Worm (Caenorhabditis elegans) whole organism, L1 larva: Measurements from ENCODE around the gene glr-6.

Source experiments
- C16A3.4 ChIP-seq: fragments of 150-350 bp; optimal IDR thresholded peaks from 2 replicates; lab custom pipeline; 2014; ENCODE audit warnings: missing biosample characterization, missing genetic modification characterization
- Y116A8C.19 ChIP-seq: sonication (generic microtip); optimal IDR thresholded peaks from 2 replicates; lab custom pipeline; 2016; ENCODE audit warnings: missing compliant biosample characterization, missing genetic modification characterization, borderline replicate concordance
- aha-1 ChIP-seq: fragments of 150-350 bp; optimal IDR thresholded peaks from 2 replicates; lab custom pipeline; 2014; ENCODE audit warnings: missing biosample characterization, missing genetic modification characterization
- ceh-63 ChIP-seq: fragments of 200-800 bp; sonication (Bioruptor generic); optimal IDR thresholded peaks from 2 replicates; lab custom pipeline; 2018; ENCODE audit warnings: mild to moderate bottlenecking, missing genetic modification characterization, missing compliant biosample characterization
- ceh-82 ChIP-seq, 3 experiments: fragments of 150-350 bp in 1 of 3; sonication (generic microtip) in 2 of 3; optimal IDR thresholded peaks; 2 replicates each; lab custom pipeline; 2014 to 2017; ENCODE audit warnings: missing biosample characterization in 3 of 3, missing genetic modification characterization in 3 of 3
- efl-1 ChIP-seq, 4 experiments: fragments of 150-350 bp; optimal IDR thresholded peaks in 3 of 4; peaks in 1 of 4; 1 replicate in 1 of 4; 2 replicates in 3 of 4; lab custom pipeline; 2014; ENCODE audit warnings: missing biosample characterization in 2 of 4, missing genetic modification characterization in 2 of 4, missing genetic modification reagents in 2 of 4
- efl-3 ChIP-seq: fragments of 200-800 bp; sonication (Bioruptor generic); optimal IDR thresholded peaks from 2 replicates; lab custom pipeline; 2018; ENCODE audit warnings: mild to moderate bottlenecking, missing genetic modification characterization, missing compliant biosample characterization
- egl-27 ChIP-seq, 2 experiments: fragments of 150-350 bp in 1 of 2; sonication (generic microtip); optimal IDR thresholded peaks; 3 replicates each; lab custom pipeline; 2017 to 2018; ENCODE audit warnings: missing biosample characterization in 2 of 2, missing genetic modification characterization in 2 of 2, missing genetic modification reagents in 2 of 2
- ets-5 ChIP-seq: fragments of 200-800 bp; sonication (Bioruptor generic); IDR thresholded peaks from 2 replicates; pipeline ENCODE4 v1.3.6; 2022; ENCODE audit warnings: missing genetic modification characterization, missing compliant biosample characterization
- fkh-10 ChIP-seq: sonication (generic microtip); optimal IDR thresholded peaks from 2 replicates; lab custom pipeline; 2017; ENCODE audit warnings: missing biosample characterization, missing genetic modification reagents, missing genetic modification characterization
- fkh-8 ChIP-seq: sonication (generic microtip); optimal IDR thresholded peaks from 2 replicates; lab custom pipeline; 2016; ENCODE audit warnings: mild to moderate bottlenecking, missing genetic modification characterization, missing compliant biosample characterization
- grh-1 ChIP-seq: fragments of 200-800 bp; sonication (Bioruptor generic); IDR thresholded peaks from 2 replicates; pipeline ENCODE4 v1.3.6; 2022; ENCODE audit warnings: missing genetic modification reagents, missing genetic modification characterization, missing compliant biosample characterization
- jun-1 ChIP-seq: fragments of 150-350 bp; optimal IDR thresholded peaks from 2 replicates; lab custom pipeline; 2014; ENCODE audit warnings: missing biosample characterization, missing genetic modification reagents, missing genetic modification characterization
- lin-13 ChIP-seq: fragments of 150-350 bp; optimal IDR thresholded peaks from 2 replicates; lab custom pipeline; 2014; ENCODE audit warnings: missing biosample characterization, missing genetic modification reagents, missing genetic modification characterization
- lin-14 ChIP-seq: fragments of 200-800 bp; sonication (Bioruptor generic); optimal IDR thresholded peaks from 2 replicates; lab custom pipeline; 2018; ENCODE audit warnings: mild to moderate bottlenecking, missing genetic modification characterization, moderate library complexity, missing compliant biosample characterization
- lin-39 ChIP-seq: fragments of 150-350 bp; optimal IDR thresholded peaks from 2 replicates; lab custom pipeline; 2014; ENCODE audit warnings: missing biosample characterization, missing genetic modification reagents, missing genetic modification characterization
- mef-2 ChIP-seq: fragments of 150-350 bp; optimal IDR thresholded peaks from 2 replicates; lab custom pipeline; 2014; ENCODE audit warnings: missing biosample characterization, missing genetic modification characterization
- mep-1 ChIP-seq: fragments of 150-350 bp; optimal IDR thresholded peaks from 2 replicates; lab custom pipeline; 2014; ENCODE audit warnings: missing biosample characterization, missing genetic modification characterization
- nhr-11 ChIP-seq: fragments of 150-350 bp; optimal IDR thresholded peaks from 2 replicates; lab custom pipeline; 2014; ENCODE audit warnings: missing biosample characterization, missing genetic modification characterization
- nhr-237 ChIP-seq: fragments of 150-350 bp; optimal IDR thresholded peaks from 2 replicates; lab custom pipeline; 2014; ENCODE audit warnings: missing biosample characterization, missing genetic modification characterization
- nhr-28 ChIP-seq: fragments of 150-350 bp; optimal IDR thresholded peaks from 2 replicates; lab custom pipeline; 2014; ENCODE audit warnings: missing biosample characterization, missing genetic modification characterization
- nhr-71 ChIP-seq: sonication (generic microtip); optimal IDR thresholded peaks from 2 replicates; lab custom pipeline; 2016; ENCODE audit warnings: mild to moderate bottlenecking, missing genetic modification characterization, moderate library complexity, missing compliant biosample characterization
- nhr-85 ChIP-seq: sonication (generic microtip); peaks from one replicate; lab custom pipeline; 2016; ENCODE audit warnings: missing genetic modification characterization, inconsistent platforms, missing compliant biosample characterization
- pax-3 ChIP-seq: fragments of 200-800 bp; sonication (Bioruptor generic); optimal IDR thresholded peaks from 2 replicates; lab custom pipeline; 2018; ENCODE audit warnings: mild to moderate bottlenecking, missing genetic modification characterization, moderate library complexity, missing compliant biosample characterization
- pqm-1 ChIP-seq: sonication (generic microtip); optimal IDR thresholded peaks from 3 replicates; lab custom pipeline; 2017; ENCODE audit warnings: missing biosample characterization, missing genetic modification characterization
- skn-1 ChIP-seq: fragments of 150-350 bp; optimal IDR thresholded peaks from 2 replicates; lab custom pipeline; 2014; ENCODE audit warnings: missing biosample characterization, missing genetic modification characterization
- sox-4 ChIP-seq: sonication (generic microtip); optimal IDR thresholded peaks from 2 replicates; lab custom pipeline; 2016; ENCODE audit warnings: missing genetic modification characterization, missing compliant biosample characterization
- tbx-2 ChIP-seq: sonication (generic microtip); optimal IDR thresholded peaks from 2 replicates; lab custom pipeline; 2016; ENCODE audit warnings: missing genetic modification characterization, missing compliant biosample characterization
- unc-30 ChIP-seq: sonication (generic microtip); optimal IDR thresholded peaks from 2 replicates; lab custom pipeline; 2017; ENCODE audit warnings: missing biosample characterization, missing genetic modification characterization
- unc-62 ChIP-seq: fragments of 150-350 bp; optimal IDR thresholded peaks from 2 replicates; lab custom pipeline; 2014; ENCODE audit warnings: missing biosample characterization, missing genetic modification reagents, missing genetic modification characterization
- unc-86 ChIP-seq: sonication (generic microtip); optimal IDR thresholded peaks from 2 replicates; lab custom pipeline; 2016; ENCODE audit warnings: missing genetic modification characterization, missing compliant biosample characterization

The glr-6 gene

DNA sequence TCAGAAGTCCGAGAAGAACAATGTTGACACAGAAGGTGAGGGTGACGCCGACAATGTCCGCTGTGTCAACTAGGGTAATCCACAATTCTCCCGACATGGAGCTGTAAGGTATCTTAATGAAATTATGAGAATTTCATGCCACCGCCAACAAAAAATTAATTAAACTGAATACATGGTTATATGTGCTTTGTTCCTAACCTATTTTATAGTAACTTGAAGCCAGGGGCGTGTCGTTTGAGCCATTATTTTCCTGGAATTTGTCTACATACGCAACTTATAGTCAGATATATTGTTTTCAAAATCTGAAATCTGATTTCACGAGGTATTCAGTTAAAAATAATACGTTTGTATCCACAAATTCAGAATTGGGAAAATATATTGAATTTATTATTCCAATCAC is 25.3 kb upstream of the glr-6 start, which contains the start of gene odr-10:
Gene odr-10 (minus strand): TSS at position 101 of the 400 bp plus-strand sequence.
- TF ChIP-seq fkh-8 (tag; lab: Kevin White, UChicago) (peak; percentile 31), nhr-28 (tag; lab: Kevin White, UChicago) (no peak)

DNA sequence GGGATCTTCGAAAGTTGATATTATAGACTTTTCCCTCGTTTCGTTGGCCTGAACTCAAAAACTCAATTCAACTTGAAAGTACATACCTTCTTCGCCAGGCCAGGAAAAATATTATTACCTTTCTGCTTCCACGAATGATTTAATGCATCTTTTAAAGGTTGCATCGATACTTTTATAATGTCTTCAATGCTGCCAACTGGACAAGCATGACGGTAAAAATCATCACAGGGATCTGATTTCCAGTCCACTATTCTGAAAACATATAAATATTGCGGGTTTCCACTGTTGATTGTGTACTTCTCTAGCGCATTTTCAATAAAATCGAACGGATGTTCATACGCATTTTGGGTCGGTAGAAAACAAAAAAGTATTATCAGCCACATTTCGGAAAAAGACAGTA is 22.5 kb upstream of the glr-6 start, which contains the start of gene nep-4:
Gene nep-4 (minus strand): TSS at position 393 of the 400 bp plus-strand sequence.
- TF ChIP-seq Y116A8C.19 (tag; lab: Kevin White, UChicago) (no peak), efl-1 (optimal IDR thresholded peaks at IDR 0.05; lab: Kevin White, UChicago) (no peak), efl-1 (GFP tag; optimal IDR thresholded peaks at IDR 0.05 in 1 of 2; lab: Kevin White, UChicago) (no peak), mef-2 (tag; lab: Kevin White, UChicago) (no peak), fkh-8 (tag; lab: Kevin White, UChicago) (no peak), grh-1 (GFP tag; lab: Robert Waterston, UW) (no peak), C16A3.4 (tag; lab: Kevin White, UChicago) (no peak), lin-39 (tag; lab: Kevin White, UChicago) (no peak), jun-1 (tag; lab: Kevin White, UChicago) (no peak), aha-1 (tag; lab: Kevin White, UChicago) (no peak)

DNA sequence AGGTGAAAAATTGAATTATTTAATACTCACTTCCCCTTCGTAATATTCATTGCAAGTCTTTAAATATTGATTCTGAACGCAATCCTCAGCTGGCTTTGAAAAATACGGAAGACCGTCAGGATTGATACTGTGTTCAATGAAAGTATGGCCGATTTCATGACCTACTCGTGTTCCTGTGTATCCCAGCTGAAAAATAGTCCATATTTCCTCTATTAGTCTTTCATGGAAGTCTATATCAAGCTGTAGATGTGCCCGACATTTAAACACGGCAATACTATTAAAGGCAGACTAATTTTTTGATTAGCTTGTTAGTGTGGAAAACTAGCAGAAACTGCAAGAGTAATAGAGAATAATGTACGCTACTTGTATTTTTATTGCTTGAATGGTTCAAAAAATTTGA is 21.0 kb upstream of the glr-6 start:
- TF ChIP-seq skn-1 (tag; lab: Kevin White, UChicago) (no peak), unc-30 (no peak), egl-27 (tag; optimal IDR thresholded peaks at IDR 0.05; lab: Kevin White, UChicago) (no peak), ceh-82 (tag; optimal IDR thresholded peaks at IDR 0.05; lab: Kevin White, UChicago) (no peak), pax-3 (no peak), ceh-63 (GFP tag; lab: Kevin White, UChicago) (no peak), nhr-11 (tag; lab: Kevin White, UChicago) (no peak), sox-4 (tag; lab: Kevin White, UChicago) (no peak), unc-62 (GFP tag; lab: Kevin White, UChicago) (no peak), pqm-1 (no peak), C16A3.4 (tag; lab: Kevin White, UChicago) (no peak), lin-14 (no peak), ets-5 (GFP tag; lab: Robert Waterston, UW) (no peak), nhr-71 (tag; lab: Kevin White, UChicago) (no peak), nhr-237 (tag; lab: Kevin White, UChicago) (no peak), efl-3 (GFP tag; lab: Kevin White, UChicago) (no peak), mep-1 (tag; lab: Kevin White, UChicago) (no peak)
- TF ChIP-seq, all 84 proteins: peak for 0

DNA sequence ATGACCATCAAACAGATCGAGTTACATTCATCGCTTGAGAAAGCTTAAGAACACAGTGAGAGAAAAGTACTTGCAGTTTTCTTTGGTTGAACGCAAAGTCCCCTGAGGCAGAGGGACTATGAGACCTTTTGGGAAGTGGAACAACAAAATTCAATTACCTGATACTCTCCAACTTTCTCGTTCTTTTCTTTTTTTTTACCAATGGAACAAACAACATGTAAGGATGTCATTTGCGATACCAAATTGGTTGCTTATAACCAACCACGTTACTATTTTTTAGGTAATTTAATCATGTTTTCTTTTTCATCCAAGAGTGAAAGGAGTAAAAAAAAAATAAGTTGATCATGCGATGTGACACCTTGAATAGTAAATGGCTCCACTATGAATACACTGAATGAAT is 16.3 kb upstream of the glr-6 start:
- TF ChIP-seq tbx-2 (tag; lab: Kevin White, UChicago) (peak; percentile 59), unc-86 (tag; lab: Kevin White, UChicago) (peak; percentile 0), lin-14 (peak; percentile 71), nhr-71 (tag; lab: Kevin White, UChicago) (peak; percentile 5), fkh-10 (peak; percentile 45), lin-13 (GFP tag; lab: Kevin White, UChicago) (no peak), Y116A8C.19 (tag; lab: Kevin White, UChicago) (no peak)

DNA sequence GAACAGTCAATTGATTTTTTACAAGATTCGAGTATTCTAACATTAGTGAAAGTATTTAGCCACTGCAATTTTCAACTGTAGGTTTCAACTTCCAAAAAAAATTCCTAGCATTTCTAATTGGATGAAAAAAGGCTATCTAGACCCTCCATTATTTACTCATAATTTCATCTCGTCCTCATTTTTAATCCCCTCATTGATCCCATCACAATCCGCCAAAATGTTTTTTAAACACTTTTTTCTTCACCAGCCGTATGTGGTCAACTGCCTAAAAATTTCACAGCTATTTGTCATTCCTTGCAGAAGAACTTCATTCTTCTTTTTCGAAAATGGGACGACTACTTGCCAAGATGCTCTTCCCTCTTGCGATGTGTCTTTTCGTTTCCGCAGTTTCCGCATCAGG is 12.8 kb upstream of the glr-6 start, which contains the start of gene rig-3:
Gene rig-3 (plus strand): TSS at position 301 of the 400 bp plus-strand sequence.
- TF ChIP-seq sox-4 (tag; lab: Kevin White, UChicago) (no peak), egl-27 (tag; optimal IDR thresholded peaks at IDR 0.05; lab: Kevin White, UChicago) (no peak), ceh-82 (tag; optimal IDR thresholded peaks at IDR 0.05; lab: Kevin White, UChicago) (no peak)

DNA sequence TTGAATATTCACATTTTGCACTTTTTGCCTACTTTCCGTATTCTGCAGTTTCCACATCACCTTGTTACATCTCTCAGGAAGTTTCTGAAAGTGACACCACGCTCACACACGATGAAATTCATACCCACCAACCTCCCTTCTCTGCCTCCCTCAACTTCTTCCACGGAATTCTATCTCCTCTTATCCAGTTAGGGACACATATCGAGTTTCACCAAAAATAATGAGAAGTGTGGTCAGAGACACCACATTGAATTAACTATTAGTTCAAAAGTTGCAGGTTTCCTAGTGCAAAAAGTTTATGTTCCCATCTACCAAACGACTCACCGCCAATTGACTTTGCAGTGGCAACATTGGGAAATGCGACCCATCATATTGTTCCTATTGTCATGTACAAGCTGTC is 9.9 kb upstream of the glr-6 start:
- TF ChIP-seq ets-5 (GFP tag; lab: Robert Waterston, UW) (no peak), nhr-85 (tag; lab: Kevin White, UChicago) (peak; percentile 17)
- TF ChIP-seq, all 84 proteins: peak for 1
